Worm (Caenorhabditis elegans): Measurements from ENCODE around the gene srw-53.

DNA sequence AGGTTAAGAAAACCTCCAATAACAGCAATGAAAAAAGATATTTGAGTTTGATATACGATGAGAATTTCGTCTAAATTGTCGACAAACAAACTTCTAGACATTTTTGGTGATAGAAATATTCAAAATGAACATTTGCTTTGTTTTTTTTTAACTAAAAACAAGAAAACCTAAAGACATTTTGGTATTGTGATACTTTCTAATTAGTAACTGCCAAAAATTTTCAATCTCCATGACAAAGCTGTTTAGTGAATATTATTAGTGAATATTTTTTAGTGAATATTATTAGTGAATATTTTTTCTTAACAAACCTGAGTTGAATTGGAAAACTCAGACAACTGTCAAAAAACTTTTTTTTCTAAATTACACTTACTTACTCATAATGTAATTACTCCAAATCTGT, 3.0 kb upstream of the srw-53 start, which contains the start of gene srw-55:
- TF ChIP-seq pqm-1 (tag; optimal IDR thresholded peaks at IDR 0.05) (no peak), nhr-28 (tag; optimal IDR thresholded peaks at IDR 0.05) (no peak), C16A3.4 (tag; optimal IDR thresholded peaks at IDR 0.05) (no peak), unc-62 (GFP tag; optimal IDR thresholded peaks at IDR 0.05) (no peak), nhr-237 (tag; optimal IDR thresholded peaks at IDR 0.05) (no peak), lin-39 (tag; optimal IDR thresholded peaks at IDR 0.05) (no peak)

All from whole organism, L1 larva.